Worm (Caenorhabditis elegans): ENCODE data around the gene ugt-65.

- TF ChIP-seq mdl-1 (tag; optimal IDR thresholded peaks at IDR 0.05) (no peak), nhr-11 (tag; optimal IDR thresholded peaks at IDR 0.05) (no peak), skn-1 (tag; optimal IDR thresholded peaks at IDR 0.05) (no peak), zag-1 (tag; optimal IDR thresholded peaks at IDR 0.05) (no peak), ZK546.5 (tag; optimal IDR thresholded peaks at IDR 0.05) (no peak), nhr-77 (tag; optimal IDR thresholded peaks at IDR 0.05) (no peak), fos-1 (tag; optimal IDR thresholded peaks at IDR 0.05) (no peak), nhr-23 (tag; optimal IDR thresholded peaks at IDR 0.05) (no peak), ama-1 (optimal IDR thresholded peaks at IDR 0.05) (no peak)
These were observed 34.3 kb downstream of the ugt-65 start, which contains the start of gene smz-1 for ce11 chrIV:12454750-12455149.

All from whole organism, L2 larva.